Worm (Caenorhabditis elegans): ENCODE measurements around the gene K05F1.1.

ce11 chrII:5852007-5852406 is 50.8 kb downstream of the K05F1.1 start, which contains the start of gene H41C03.2:
- no peak for TF ChIP-seq flt-1 (GFP tag; IDR thresholded peaks at IDR 0.05)
- no peak for TF ChIP-seq klf-2 (GFP tag; conservative IDR thresholded peaks at IDR 0.05)
- no peak for TF ChIP-seq med-1 (GFP tag; optimal IDR thresholded peaks at IDR 0.05; ENCODE audit: insufficient read depth)
- no peak for TF ChIP-seq ztf-23 (GFP tag; IDR thresholded peaks at IDR 0.05)
- TF ChIP-seq tab-1 (GFP tag; IDR thresholded peaks at IDR 0.05), result no peak
- no peak for TF ChIP-seq cog-1 (tag; optimal IDR thresholded peaks at IDR 0.05)
- no peak for TF ChIP-seq T22C8.4 (GFP tag; IDR thresholded peaks at IDR 0.05)
- no peak for TF ChIP-seq ztf-29 (GFP tag; IDR thresholded peaks at IDR 0.05)
